Fruit fly (Drosophila melanogaster): ENCODE measurements around the gene plh.

The plh gene

DNA sequence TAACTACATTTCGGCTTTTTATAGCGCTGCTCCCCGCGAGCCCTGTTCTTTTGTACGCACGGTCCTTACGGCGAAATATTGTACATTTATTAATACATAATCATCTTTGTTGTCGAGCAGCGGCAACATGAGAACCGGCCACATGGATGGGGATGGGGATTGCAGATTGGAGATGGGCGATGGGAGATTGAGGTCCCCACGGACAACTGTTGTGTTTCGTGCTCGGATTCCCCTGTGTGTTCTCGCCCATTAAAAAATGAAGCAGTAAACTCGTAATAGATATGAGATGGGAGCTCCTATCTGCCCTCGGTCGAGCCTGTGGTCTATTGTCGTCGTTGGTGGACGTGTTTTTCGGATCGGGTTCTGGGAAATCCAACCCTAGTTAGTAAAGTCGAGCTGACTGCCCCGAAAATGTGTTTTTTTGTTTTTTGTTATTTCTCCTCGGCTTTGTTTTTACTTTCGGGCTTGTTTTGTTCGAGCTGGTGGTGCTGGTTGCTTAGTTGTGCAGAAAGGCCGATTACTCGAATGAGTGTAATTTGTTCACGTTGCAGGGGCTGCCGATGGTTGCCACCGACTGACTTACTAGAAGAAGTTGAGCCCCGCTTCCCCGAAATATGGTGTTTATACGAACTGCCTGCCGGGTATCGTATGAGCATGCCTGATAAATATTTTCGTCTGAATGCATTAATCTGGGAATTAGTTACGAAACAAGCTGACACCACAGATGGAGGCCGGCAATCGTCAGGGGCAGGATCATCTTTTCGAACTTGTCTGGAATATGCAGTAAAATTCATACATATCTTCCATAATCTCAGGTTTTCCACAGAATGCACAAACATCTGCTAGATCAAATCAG is 14.8 kb upstream of the plh start:
- TF ChIP-seq CG34367 (tag; optimal IDR thresholded peaks at IDR 0.05) = no peak
- TF ChIP-seq CG8301 (tag; optimal IDR thresholded peaks at IDR 0.05) = no peak
- TF ChIP-seq EcR (GFP tag; optimal IDR thresholded peaks at IDR 0.05) = no peak
- no peak for TF ChIP-seq gl (tag; optimal IDR thresholded peaks at IDR 0.05)

DNA sequence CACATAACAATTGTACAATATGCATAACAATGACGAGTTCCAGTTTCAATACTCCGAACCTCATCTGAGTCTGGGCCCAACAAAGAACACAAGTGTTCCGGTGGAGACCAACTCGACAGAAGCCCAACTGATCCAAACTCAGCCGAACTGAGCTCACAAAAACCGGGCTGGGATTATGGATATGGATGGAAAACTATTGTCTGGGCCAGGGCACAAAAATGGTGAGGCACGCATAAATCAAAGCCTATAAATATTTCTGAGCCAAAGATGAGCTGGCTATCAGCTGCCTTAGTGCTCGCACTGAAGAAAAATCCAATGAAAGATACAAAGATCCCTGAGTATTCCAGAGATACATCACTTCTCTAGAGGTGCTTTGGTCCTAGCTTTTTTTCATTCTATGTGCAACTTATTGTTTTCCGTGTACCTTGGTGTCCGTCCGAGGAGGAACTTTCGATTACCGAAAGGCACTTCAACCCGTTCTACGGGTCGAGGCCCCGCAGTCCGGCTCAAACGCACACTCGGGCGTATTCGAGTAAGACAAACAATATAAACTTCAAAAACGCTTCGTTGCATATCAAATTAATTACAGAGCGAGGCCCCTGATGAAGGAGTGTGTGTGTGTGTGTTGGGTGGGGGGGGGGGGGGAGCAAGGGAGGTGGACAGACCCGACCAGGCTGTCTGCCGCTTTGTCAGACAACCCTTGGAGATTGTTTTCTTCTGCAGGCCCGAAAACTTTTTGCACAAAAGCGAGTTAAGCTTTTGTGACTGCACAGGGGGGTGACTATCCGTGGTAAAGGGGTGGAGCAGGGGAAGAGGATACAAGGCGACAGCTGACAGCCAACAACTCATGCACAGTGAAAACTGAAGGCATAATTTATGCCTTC is 12.9 kb upstream of the plh start:
- TF ChIP-seq CG17806 (tag; optimal IDR thresholded peaks at IDR 0.05) = peak; percentile 28
- no peak for TF ChIP-seq Pif1A (GFP tag; optimal IDR thresholded peaks at IDR 0.05)

- no peak for TF ChIP-seq CG8301 (tag; optimal IDR thresholded peaks at IDR 0.05)
- peak; percentile 37; the same call in 1 of the 3 replicates for TF ChIP-seq CG4496 (GFP tag; IDR thresholded peaks at IDR 0.05)
- TF ChIP-seq CG17806 (tag; optimal IDR thresholded peaks at IDR 0.05) = no peak
- no peak for TF ChIP-seq CG10348 (GFP tag; IDR thresholded peaks at IDR 0.05)
- no peak for TF ChIP-seq CG15710 (tag; optimal IDR thresholded peaks at IDR 0.05)
- TF ChIP-seq CG14655 (GFP tag; optimal IDR thresholded peaks at IDR 0.05) = no peak
- TF ChIP-seq CG13204 (GFP tag; optimal IDR thresholded peaks at IDR 0.05) = no peak
- no peak; the same call in 2 of the 3 replicates for TF ChIP-seq fd96Ca (GFP tag; IDR thresholded peaks at IDR 0.05)
Measured at dm6 chr3R:5022426-5022825, 11.6 kb upstream of the plh start.

DNA sequence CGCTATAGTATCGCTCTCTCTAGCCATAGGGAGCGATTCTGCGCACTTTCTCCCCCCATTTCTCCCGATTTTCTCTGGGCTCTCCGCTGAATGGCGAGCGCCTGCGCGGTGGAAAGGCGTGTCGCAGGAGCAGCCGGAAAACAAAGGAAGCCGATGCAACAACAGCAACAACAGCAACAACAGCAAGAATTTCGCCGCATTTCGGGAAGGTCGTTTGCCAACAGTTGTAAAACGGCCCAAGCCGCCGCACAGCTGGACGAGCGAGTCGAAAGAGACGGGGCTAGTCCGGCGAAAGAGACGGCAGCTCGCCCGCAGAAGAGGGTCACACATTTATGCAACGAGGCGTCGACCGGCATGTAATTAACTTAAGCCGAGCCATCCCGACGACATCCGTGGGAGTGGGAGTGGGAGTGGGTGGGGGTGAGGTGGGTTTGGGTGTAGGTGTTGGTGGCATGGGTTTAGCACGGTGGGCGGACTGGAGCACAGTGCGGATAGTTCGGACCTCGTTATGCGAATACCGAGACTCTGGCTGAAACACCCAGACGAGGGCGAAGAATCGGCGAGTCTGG is 10.7 kb upstream of the plh start:
- TF ChIP-seq gl (tag; optimal IDR thresholded peaks at IDR 0.05) (no peak), CG32121 (GFP tag; IDR thresholded peaks at IDR 0.05) (no peak), Ets98B (GFP tag; IDR thresholded peaks at IDR 0.05) (no peak), Snoo (tag; optimal IDR thresholded peaks at IDR 0.05) (no peak), CG13204 (GFP tag; optimal IDR thresholded peaks at IDR 0.05) (peak; percentile 46), Pif1B (GFP tag; optimal IDR thresholded peaks at IDR 0.05) (no peak), EcR (GFP tag; optimal IDR thresholded peaks at IDR 0.05) (peak; percentile 49), fd96Ca (GFP tag; IDR thresholded peaks at IDR 0.05) (no peak), CG10348 (GFP tag; IDR thresholded peaks at IDR 0.05) (no peak), D1 (tag; optimal IDR thresholded peaks at IDR 0.05) (no peak), rn (GFP tag; IDR thresholded peaks at IDR 0.05) (no peak), CG9948 (tag; optimal IDR thresholded peaks at IDR 0.05) (no peak), CG12605 (GFP tag; IDR thresholded peaks at IDR 0.05) (no peak), CG14655 (GFP tag; optimal IDR thresholded peaks at IDR 0.05) (no peak), CG4496 (GFP tag; IDR thresholded peaks at IDR 0.05) (no peak), Pif1A (GFP tag; optimal IDR thresholded peaks at IDR 0.05) (no peak), CG8159 (tag; optimal IDR thresholded peaks at IDR 0.05) (no peak)

dm6 chr3R:5020915-5021412 is 10.1 kb upstream of the plh start:
- TF ChIP-seq EcR (GFP tag; optimal IDR thresholded peaks at IDR 0.05) (no peak), Pif1A (GFP tag; optimal IDR thresholded peaks at IDR 0.05) (no peak), CG8301 (tag; optimal IDR thresholded peaks at IDR 0.05) (no peak)

DNA sequence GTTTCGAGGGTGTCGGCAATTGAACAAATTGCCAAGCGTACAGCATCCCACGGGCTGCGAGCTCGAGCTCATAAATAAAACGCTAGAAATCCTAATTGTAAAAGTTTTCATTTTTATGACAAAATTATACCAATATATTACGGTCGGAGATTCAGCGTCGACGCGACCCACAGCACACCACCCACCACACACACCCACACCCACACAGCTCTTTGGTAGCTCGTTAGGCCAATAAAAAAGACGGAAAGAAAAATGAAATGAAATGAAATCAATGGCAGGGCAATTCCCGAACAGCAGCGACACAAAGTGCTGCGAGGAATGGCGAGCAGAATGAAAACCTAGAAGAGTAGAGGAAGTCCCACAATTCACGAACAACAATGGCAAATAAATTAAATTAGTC is 9.5 kb upstream of the plh start:
- TF ChIP-seq CG15710 (tag; optimal IDR thresholded peaks at IDR 0.05) = no peak
- TF ChIP-seq CG12605 (GFP tag; IDR thresholded peaks at IDR 0.05) = no peak
- TF ChIP-seq CG32121 (GFP tag; IDR thresholded peaks at IDR 0.05) = no peak
- no peak for TF ChIP-seq Pif1B (GFP tag; optimal IDR thresholded peaks at IDR 0.05)
- TF ChIP-seq CG9948 (tag; optimal IDR thresholded peaks at IDR 0.05) = no peak
- no peak for TF ChIP-seq Ets98B (GFP tag; IDR thresholded peaks at IDR 0.05)
- no peak for TF ChIP-seq CG17806 (tag; optimal IDR thresholded peaks at IDR 0.05)
- TF ChIP-seq CG14655 (GFP tag; optimal IDR thresholded peaks at IDR 0.05) = no peak
- no peak for TF ChIP-seq fd96Ca (GFP tag; IDR thresholded peaks at IDR 0.05)
- TF ChIP-seq EcR (GFP tag; optimal IDR thresholded peaks at IDR 0.05) = no peak
- no peak for TF ChIP-seq gl (tag; optimal IDR thresholded peaks at IDR 0.05)
- no peak for TF ChIP-seq CG13204 (GFP tag; optimal IDR thresholded peaks at IDR 0.05)
- no peak for TF ChIP-seq Pif1A (GFP tag; optimal IDR thresholded peaks at IDR 0.05)
- no peak for TF ChIP-seq rn (GFP tag; IDR thresholded peaks at IDR 0.05)
- no peak for TF ChIP-seq CG8301 (tag; optimal IDR thresholded peaks at IDR 0.05)
